Fruit fly (Drosophila melanogaster): Measurements from ENCODE around the gene Snap24.

Snap24 gene

DNA sequence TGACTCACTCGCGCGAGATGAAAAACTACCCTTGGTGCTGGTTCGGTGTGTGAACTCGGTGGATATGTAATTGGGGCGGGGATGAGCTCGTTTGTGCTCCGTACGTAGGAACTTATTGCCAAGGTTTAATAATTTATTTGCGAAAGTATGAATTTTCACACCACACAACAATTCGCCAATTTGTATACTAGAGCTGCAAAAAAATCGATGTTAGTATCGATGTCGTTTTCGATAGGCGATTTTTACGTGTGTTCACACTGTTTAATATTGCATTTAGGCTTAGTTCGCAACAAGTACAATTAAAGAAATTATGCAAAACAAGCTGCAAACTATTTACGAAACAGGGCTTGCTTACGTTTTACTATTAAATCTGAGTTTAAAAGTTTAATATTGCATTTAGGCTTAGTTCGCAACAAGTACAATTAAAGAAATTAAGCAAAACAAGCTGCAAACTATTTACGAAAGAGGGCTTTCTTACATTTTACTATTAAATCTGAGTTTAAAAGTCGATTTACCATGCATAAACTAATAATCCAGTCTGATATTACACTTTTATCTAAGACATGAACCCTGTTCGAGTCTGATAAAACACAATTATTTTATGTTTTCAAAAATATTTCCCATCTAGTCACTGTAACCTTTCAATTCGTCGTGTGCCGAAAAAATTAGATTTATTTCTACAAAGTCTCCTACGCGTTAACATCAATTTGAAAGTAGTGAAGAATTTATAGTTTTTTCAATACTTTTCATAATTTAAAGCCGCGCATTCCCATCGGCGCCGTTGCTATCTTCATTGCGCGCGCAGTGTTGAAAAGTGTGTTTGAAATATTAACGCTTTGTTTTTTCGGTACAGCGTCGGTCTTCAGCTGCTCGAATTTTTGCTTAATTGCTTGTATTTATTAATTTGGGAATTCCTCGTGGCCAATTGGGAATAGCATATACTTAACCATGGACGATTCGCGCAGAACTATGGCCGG lies at the start of gene Snap24, which contains the start of gene CG8478:
Gene Snap24 (minus strand): TSS at position 196 of the 977 bp plus-strand sequence.
Gene CG8478 (plus strand): TSS at position 696 of the 977 bp plus-strand sequence.
- TF ChIP-seq insv (optimal IDR thresholded peaks at IDR 0.05) (no peak), h (optimal IDR thresholded peaks at IDR 0.05) (no peak), Myc (optimal IDR thresholded peaks at IDR 0.05) (no peak), Sin3A (optimal IDR thresholded peaks at IDR 0.05) (no peak), psq (optimal IDR thresholded peaks at IDR 0.05) (no peak), ttk (optimal IDR thresholded peaks at IDR 0.05) (no peak)

DNA sequence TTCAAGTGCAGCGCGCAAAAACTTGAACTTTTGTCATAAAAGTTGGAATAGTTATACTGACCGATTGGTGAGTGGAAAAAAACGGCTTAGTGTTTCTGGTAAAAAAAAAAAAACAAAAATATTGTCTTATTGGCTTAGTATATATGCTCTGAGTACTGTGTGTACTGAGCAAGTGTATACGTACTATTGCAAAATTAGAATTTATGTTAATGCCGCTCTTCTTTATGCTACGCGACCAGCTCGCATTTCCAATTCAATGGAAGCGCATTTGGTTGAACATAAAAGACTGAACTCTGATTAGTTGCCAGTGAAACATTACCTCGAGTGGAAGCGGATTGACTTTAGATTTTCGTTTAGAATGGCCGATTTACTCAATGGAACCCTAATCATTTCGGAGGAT lies 49.5 kb upstream of the Snap24 start, which contains the start of gene CG8534:
Gene CG8534 (plus strand): TSS at position 301 of the 400 bp plus-strand sequence.
- TF ChIP-seq psq (optimal IDR thresholded peaks at IDR 0.05) (no peak), insv (optimal IDR thresholded peaks at IDR 0.05) (no peak), ttk (optimal IDR thresholded peaks at IDR 0.05) (no peak), Sin3A (optimal IDR thresholded peaks at IDR 0.05) (no peak), Myc (optimal IDR thresholded peaks at IDR 0.05) (no peak), h (optimal IDR thresholded peaks at IDR 0.05) (no peak)

DNA sequence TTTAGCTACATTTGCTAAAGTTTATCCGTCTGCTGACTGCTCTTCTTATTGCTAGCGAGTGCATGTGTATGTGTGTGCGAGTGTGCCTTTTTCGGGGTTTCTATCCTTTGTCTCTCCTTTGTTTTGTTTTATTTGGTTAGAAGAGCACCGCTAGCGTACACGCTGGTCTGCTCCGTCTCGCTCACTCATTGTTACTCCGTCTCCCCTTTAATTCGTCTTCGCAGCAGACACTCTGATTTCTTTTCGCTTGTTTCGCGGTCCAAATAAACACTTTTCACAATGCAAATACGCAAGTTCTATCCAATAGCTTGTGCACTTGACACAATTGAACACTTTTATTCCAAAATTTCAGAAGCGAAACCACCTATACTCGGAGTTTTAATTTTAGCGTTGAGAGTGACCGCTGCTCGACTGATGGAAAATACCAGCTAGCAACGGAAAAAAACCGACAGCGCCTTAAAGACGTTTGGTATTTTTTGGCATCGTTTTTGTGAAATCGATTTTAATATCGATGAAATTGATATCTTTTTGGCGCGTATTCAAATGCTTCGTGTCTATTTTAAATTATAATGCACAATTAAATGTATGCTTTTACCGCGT lies 46.1 kb upstream of the Snap24 start, which contains the start of gene FBXO11:
Gene FBXO11 (minus strand): TSS at position 423 of the 600 bp plus-strand sequence.
- TF ChIP-seq psq (optimal IDR thresholded peaks at IDR 0.05) (no peak), Sin3A (optimal IDR thresholded peaks at IDR 0.05) (no peak), h (optimal IDR thresholded peaks at IDR 0.05) (no peak), ttk (optimal IDR thresholded peaks at IDR 0.05) (no peak), insv (optimal IDR thresholded peaks at IDR 0.05) (no peak), Myc (optimal IDR thresholded peaks at IDR 0.05) (no peak)

DNA sequence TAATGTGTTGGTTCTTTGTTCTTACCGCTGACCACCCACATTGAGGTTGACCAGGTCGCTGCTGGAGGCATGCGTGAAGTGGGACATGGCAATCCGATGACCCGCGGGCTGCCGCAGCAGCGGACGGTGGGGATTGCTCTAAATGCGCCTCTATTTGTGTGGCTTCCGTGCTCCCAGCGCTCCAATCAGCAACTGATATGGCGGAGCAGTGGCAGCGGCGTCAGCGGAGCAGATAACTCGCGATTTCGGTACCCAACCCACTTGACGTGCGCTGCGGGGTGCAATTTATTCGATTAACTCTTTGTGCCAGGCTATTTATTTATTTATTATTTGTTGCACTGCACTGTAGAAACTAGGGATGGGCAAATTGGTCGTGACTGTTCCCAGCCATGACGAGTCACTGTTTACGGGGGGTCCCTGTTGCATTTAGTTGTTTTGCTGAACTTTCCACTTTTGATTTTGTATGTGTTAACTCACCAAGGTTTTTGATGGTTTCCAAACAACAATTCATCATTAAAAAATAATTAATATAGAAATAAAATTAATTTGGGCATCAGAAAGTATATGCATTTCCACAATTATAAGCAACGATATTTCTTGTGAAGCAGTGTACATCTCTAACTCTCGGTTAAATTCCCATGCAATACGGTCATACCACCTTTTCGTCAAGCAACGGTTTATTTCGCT lies 37.8 kb upstream of the Snap24 start, which contains the start of the genes CG9467 and CG8526:
Gene CG9467 (minus strand): TSS at position 383 of the 687 bp plus-strand sequence.
Gene CG8526 (plus strand): TSS at position 637 of the 687 bp plus-strand sequence.
- no peak for TF ChIP-seq insv (optimal IDR thresholded peaks at IDR 0.05)
- TF ChIP-seq psq (optimal IDR thresholded peaks at IDR 0.05) = no peak
- no peak for TF ChIP-seq Myc (optimal IDR thresholded peaks at IDR 0.05)
- no peak for TF ChIP-seq ttk (optimal IDR thresholded peaks at IDR 0.05)
- no peak for TF ChIP-seq Sin3A (optimal IDR thresholded peaks at IDR 0.05)
- no peak for TF ChIP-seq h (optimal IDR thresholded peaks at IDR 0.05)

DNA sequence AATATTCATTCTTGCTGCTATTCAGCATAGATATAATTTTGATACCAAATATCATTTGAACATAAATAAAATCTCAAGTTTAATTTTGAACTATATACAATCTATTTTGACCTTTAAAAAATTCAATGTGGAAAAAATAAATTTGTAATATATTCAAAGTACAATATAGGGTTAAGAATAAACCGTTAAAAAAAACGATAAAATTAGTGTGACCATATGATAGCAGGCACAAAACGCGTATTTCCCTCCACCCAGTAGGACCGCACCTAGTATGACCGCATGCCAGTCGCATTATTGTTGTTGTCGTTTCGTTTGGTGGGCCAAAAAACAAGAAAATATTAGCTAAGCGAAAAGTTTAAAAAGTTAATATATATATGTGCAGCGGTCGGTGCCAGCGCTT lies 30.1 kb upstream of the Snap24 start, which contains the start of gene CG8516:
Gene CG8516 (plus strand): TSS at position 278 of the 400 bp plus-strand sequence.
- TF ChIP-seq Myc (optimal IDR thresholded peaks at IDR 0.05) (no peak), h (optimal IDR thresholded peaks at IDR 0.05) (no peak), Sin3A (optimal IDR thresholded peaks at IDR 0.05) (no peak), psq (optimal IDR thresholded peaks at IDR 0.05) (no peak), insv (optimal IDR thresholded peaks at IDR 0.05) (no peak), ttk (optimal IDR thresholded peaks at IDR 0.05) (no peak)

DNA sequence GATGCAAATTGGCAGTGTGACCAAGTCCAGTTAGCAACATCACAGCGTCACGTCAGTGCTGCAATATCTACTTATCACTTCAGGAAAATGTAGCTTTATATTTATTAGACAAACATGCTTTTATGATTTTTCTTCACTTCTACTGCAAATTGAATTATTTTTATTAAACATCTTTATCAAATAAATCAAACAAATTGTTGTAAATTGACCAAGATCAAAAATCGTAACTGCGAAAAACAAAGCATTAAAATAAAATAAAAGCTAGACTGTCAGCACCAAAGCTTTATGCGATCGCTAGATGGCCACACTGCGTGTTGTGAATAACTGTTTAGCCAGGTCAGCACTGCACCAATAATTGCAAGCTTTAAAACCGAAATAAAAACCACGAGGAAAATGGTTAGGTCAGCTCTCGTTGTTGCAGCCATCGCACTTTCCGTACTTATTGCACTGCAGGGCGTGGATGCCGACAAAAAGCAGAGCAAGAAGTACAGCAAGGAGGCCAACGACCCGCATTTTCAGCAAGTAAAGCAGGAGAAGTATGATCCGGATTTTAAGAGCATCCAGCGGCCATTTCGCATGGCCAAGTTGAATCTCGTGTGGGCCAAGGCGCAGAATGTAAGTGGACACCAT lies 28.3 kb upstream of the Snap24 start, which contains the start of the genes CG12945 and CG8507:
Gene CG12945 (minus strand): TSS at position 45 of the 630 bp plus-strand sequence.
Gene CG8507 (plus strand): TSS at position 307 of the 630 bp plus-strand sequence.
- no peak for TF ChIP-seq Myc (optimal IDR thresholded peaks at IDR 0.05)
- no peak for TF ChIP-seq Sin3A (optimal IDR thresholded peaks at IDR 0.05)
- no peak for TF ChIP-seq h (optimal IDR thresholded peaks at IDR 0.05)
- no peak for TF ChIP-seq ttk (optimal IDR thresholded peaks at IDR 0.05)
- TF ChIP-seq insv (optimal IDR thresholded peaks at IDR 0.05) = no peak
- TF ChIP-seq psq (optimal IDR thresholded peaks at IDR 0.05) = no peak

DNA sequence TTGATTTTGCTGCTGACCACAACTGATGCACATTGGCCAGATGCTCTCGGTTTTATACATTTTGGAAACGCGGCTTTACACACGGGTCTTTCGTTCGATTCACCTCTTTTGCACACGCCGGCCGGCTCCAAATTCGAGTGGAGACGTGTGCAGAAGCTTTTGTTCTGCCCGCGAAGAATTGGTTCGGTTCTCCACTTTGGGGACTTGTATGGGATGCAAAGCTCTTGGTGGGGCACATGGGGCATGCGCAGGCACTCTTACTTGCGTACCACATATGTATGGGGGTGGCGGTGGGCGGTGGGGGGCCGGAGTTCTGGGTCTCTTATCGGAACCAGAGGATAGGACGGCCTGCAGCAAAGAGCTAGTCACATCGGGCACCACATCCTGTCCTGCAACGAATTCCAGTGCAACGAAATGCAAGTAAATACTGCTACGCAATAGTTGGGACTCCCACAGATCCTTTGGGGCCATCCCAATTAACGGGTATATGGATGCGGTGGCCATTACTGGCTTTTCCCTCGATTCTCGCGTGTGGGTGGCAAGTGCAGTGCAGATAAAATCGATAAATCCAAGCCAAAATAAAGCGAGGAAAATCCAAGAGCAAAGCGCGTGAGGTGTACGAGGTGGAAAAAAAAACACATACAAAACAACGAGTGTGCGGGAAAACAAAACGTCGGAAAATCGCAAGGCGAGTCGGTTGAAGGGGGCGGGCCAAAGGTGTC lies 21.6 kb upstream of the Snap24 start, which contains the start of the genes MtnA and CG8500:
Gene MtnA (minus strand): TSS at position 30 of the 722 bp plus-strand sequence.
Gene CG8500 (plus strand): TSS at position 313 of the 722 bp plus-strand sequence.
- TF ChIP-seq insv (optimal IDR thresholded peaks at IDR 0.05) = no peak
- no peak for TF ChIP-seq h (optimal IDR thresholded peaks at IDR 0.05)
- TF ChIP-seq Sin3A (optimal IDR thresholded peaks at IDR 0.05) = no peak
- no peak for TF ChIP-seq Myc (optimal IDR thresholded peaks at IDR 0.05)
- TF ChIP-seq psq (optimal IDR thresholded peaks at IDR 0.05) = no peak
- TF ChIP-seq ttk (optimal IDR thresholded peaks at IDR 0.05) = no peak

DNA sequence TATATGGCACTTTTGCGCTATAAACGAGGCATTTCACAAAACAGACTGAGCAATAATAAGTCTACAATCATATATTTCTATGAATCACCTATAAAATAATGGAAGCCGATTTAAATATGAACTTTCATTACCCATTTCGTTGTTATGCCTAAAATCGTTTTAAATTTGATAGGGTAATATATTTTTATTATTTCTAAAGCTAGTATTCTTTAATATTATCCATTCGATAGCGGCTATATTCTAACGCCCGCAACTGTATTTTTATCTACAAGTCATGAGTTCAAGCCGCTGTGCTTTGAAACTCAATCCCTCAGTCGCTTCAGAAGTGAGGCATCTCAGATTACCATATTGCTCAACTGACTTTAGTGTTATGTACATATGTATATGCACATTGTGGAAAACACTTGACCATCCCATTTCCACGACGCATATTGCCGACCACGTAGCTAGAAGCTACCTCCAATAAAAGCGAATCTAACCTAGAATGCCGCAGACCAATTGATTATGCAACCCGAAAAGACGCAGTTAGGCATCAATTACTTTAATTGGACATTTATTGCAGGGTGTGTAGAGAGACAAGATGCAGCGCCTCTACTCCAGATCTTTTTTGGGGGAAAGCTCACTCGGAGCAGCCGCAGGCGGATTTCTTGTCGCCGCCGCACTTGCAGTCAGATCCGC lies 20.4 kb upstream of the Snap24 start:
- TF ChIP-seq h (optimal IDR thresholded peaks at IDR 0.05) (no peak), Myc (optimal IDR thresholded peaks at IDR 0.05) (no peak), psq (optimal IDR thresholded peaks at IDR 0.05) (no peak), Sin3A (optimal IDR thresholded peaks at IDR 0.05) (no peak), insv (optimal IDR thresholded peaks at IDR 0.05) (no peak), ttk (optimal IDR thresholded peaks at IDR 0.05) (no peak)

DNA sequence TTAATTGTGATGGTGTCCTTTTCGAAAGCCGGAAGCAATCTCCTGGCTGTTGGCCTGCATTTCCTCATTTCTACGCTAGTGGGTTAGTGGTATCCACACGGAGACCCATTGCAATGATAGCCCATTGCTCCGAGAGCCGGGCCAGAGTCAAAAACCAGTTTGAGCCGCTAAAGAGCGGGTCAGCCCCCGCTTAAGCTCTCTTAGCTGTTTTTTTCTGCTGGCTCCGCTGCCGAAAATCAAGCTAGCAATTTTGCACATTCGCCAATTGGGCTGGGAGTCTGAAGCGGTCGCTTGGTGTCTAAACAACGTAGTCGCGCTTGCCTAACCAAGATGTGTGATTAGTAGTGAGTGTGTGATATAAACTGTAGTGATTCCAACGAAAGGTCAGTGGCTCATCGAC lies 16.8 kb upstream of the Snap24 start, which contains the start of gene CG12947:
Gene CG12947 (plus strand): TSS at position 301 of the 400 bp plus-strand sequence.
- TF ChIP-seq h (optimal IDR thresholded peaks at IDR 0.05) (no peak), Myc (optimal IDR thresholded peaks at IDR 0.05) (no peak), Sin3A (optimal IDR thresholded peaks at IDR 0.05) (no peak), insv (optimal IDR thresholded peaks at IDR 0.05) (no peak), ttk (optimal IDR thresholded peaks at IDR 0.05) (no peak)
